Worm (Caenorhabditis elegans) whole organism, dauer: ENCODE results near the gene str-13.

Experiments
- unc-62 ChIP-seq: sonication (generic microtip); optimal IDR thresholded peaks from 2 replicates; lab custom pipeline; 2017; ENCODE audit warnings: missing biosample characterization, missing genetic modification reagents, missing genetic modification characterization

str-13 gene

DNA sequence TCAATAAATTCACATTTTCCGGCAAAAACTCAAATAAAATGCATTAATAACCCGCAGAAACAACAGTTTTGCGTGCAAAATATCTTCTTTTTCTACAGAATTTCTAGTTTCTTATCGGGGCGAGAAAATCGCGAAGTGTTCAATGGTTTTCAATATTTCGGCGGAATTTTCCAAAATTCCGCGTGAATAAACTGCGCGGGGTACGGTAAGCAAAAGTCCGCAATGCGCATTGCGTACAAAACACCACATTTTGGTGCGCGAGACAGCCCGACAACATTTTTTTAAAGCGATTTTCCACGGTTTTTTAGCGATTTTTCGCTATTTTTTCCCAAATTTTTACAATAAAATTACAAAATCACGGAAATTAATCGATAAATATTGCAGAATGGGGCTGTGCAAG lies 32.6 kb downstream of the str-13 start, which contains the start of gene Y45G12B.2:
Y45G12B.2 (plus strand) TSS at position 383 of the 400 bp plus-strand sequence.
- TF ChIP-seq unc-62 (GFP tag; lab: Kevin White, UChicago) = no peak

DNA sequence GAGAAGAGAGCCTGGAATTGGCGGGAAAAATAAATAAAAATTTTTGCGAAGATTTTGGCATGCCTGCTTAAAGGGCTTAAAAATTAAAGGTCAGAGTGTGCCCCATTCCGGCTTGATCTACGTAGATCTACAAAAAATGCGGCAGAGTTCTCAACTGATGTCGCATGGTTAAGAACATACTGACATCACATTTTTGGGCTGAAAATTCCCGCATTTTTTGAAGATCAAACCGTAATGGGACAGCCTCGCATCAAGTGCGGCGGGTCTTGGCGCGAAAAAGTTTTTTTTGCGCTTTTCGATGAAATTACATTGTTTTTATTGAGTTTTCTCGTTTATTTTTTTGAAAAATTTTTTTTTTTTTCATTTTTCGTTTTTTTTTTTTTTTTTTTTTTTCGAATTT lies 36.1 kb downstream of the str-13 start:
- TF ChIP-seq unc-62 (GFP tag; lab: Kevin White, UChicago) = no peak

DNA sequence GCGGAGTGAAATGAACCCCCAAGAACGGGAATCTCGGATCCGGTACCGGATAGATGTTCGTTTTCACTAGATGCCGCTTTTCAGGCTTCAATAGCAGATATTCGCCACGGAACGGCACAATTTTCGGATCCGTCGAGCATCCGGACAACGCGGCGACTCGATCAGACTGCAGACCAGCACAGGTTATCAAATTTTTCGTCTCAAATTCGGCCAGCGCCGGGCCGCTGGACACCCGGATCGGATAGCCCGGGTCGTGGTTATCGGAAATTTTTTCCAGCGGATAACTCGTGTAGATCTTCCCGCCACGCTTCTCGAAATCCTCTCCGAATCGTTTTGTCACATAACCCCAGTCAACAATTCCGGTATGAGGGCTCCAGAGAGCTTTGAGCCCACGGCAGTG lies 36.5 kb downstream of the str-13 start:
- TF ChIP-seq unc-62 (GFP tag; lab: Kevin White, UChicago) = no peak

DNA sequence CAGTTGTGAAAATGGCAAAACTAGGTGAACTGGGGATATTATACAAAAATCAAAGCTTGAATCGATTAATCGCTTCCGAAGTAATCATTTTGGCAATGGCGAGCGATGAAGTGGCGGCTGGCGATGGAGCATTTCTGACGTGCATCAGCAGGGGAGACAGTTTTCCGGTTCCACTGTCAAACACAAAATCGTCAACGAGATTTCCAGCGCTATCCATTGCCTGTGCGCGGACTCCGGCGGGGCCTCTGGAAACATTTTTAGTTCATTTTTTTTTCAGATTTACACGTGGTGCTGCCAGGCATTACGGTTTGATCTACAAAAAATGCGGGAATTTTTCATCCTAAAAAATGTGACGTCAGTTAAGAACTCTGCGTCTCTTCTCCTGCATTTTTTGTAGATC lies 38.4 kb downstream of the str-13 start:
- TF ChIP-seq unc-62 (GFP tag; lab: Kevin White, UChicago) = no peak

DNA sequence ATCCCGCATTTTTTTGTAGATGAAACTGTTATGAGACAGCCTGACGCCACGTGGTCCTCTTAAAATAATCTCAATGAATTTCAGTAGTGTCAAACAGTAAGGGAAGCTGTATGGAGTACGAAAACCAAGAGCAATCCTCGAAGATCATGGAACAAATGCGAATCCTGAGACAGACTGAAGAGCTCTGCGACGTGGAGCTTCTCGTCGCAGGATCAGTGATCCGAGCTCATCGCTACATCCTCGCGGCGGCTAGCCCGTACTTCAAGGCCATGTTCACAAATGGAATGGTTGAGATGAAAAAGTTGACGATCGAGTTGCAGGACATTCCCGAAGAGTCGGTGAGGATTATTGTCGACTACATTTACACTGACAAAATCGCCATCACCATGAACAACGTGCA lies 42.8 kb downstream of the str-13 start:
- no peak for TF ChIP-seq unc-62 (GFP tag; lab: Kevin White, UChicago)

DNA sequence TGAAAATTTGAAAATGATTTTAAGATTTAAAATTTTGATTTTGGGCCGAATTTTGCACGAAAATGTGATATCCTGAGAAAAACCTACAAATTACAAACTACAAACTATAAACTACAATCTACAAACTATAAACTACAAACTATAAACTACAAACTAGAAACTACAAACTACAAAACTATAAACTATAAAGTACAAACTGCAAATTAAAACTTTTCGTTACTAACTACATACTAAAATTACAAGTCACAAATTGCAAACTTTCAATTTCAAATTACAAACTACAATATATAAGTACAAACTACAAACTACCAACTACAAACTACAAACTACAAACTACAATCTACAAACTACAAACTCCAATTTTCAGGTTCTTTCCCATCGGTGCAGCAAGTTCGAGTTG lies 43.5 kb downstream of the str-13 start:
- TF ChIP-seq unc-62 (GFP tag; lab: Kevin White, UChicago) = no peak

DNA sequence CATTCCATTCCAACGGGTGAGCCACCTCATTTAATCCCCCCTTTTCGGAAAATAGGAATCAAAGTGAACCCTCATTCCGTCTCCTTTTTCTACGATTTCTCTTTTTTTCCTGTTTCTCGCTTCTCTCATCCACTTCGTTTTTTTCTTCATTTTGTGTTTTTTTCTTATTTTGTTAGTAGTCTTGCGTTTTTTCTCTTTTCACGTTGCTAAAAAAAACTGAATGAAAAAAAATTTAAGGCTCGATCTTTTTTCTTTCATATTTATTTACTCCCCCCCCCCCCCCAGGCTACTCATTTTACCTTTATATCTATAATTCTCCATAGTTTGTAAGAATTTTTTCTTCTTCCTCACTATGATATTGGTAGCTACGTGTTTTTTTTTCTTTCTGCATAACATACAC lies 49.4 kb downstream of the str-13 start:
- no peak for TF ChIP-seq unc-62 (GFP tag; lab: Kevin White, UChicago)
